Fruit fly (Drosophila melanogaster) whole organism, embryonic: ENCODE data around the gene CG6356.

Experiments used
- ATbp ChIP-seq: fragments of 200-800 bp; sonication (Bioruptor generic); optimal IDR thresholded peaks from 2 replicates; lab custom pipeline; 2017; ENCODE audit warnings: missing biosample characterization, mild to moderate bottlenecking, missing genetic modification characterization, missing genetic modification reagents
- Blimp-1 ChIP-seq: fragments of 200-800 bp; sonication (Bioruptor generic); optimal IDR thresholded peaks from 3 replicates; lab custom pipeline; 2018; ENCODE audit warnings: missing biosample characterization, missing genetic modification characterization, mild to moderate bottlenecking, moderate library complexity, missing genetic modification reagents
- CG11085 ChIP-seq: fragments of 200-800 bp; sonication (Bioruptor generic); IDR thresholded peaks from 2 replicates; pipeline ENCODE4 v1.3.6; 2022; ENCODE audit warnings: missing biosample characterization, missing genetic modification characterization
- CG12769 ChIP-seq: fragments of 200-800 bp; sonication (Bioruptor generic); optimal IDR thresholded peaks from 2 replicates; lab custom pipeline; 2019; ENCODE audit warnings: missing biosample characterization, mild to moderate bottlenecking, missing genetic modification characterization, moderate library complexity
- CG13296 ChIP-seq: fragments of 200-800 bp; sonication (Bioruptor generic); optimal IDR thresholded peaks from 3 replicates; lab custom pipeline; 2018; ENCODE audit warnings: missing biosample characterization, mild to moderate bottlenecking, missing genetic modification characterization
- CG14860 ChIP-seq: fragments of 200-800 bp; sonication (Bioruptor generic); IDR thresholded peaks from 3 replicates; pipeline ENCODE4 v1.3.6; 2022; ENCODE audit warnings: missing biosample characterization, missing genetic modification characterization; ENCODE audit not compliant: partially characterized antibody
- CG15269 ChIP-seq: fragments of 200-800 bp; sonication (Bioruptor generic); optimal IDR thresholded peaks from 2 replicates; lab custom pipeline; 2018; ENCODE audit warnings: missing biosample characterization, mild to moderate bottlenecking, missing genetic modification characterization, moderate library complexity
- CG17568 ChIP-seq: fragments of 200-800 bp; sonication (Bioruptor generic); optimal IDR thresholded peaks from 2 replicates; lab custom pipeline; 2018; ENCODE audit warnings: missing biosample characterization, mild to moderate bottlenecking, missing genetic modification characterization, moderate library complexity
- CG1832 ChIP-seq: fragments of 200-800 bp; sonication (Bioruptor generic); optimal IDR thresholded peaks from 2 replicates; lab custom pipeline; 2017; ENCODE audit warnings: missing biosample characterization, mild to moderate bottlenecking, missing genetic modification characterization, inconsistent platforms
- CG2889 ChIP-seq: fragments of 200-800 bp; sonication (Bioruptor generic); IDR thresholded peaks from 3 replicates; pipeline ENCODE4 v1.3.6; 2022; ENCODE audit warnings: missing biosample characterization, missing genetic modification characterization
- CG32532 ChIP-seq: fragments of 200-800 bp; sonication (Bioruptor generic); IDR thresholded peaks from 2 replicates; pipeline ENCODE4 v1.3.6; 2022; ENCODE audit warnings: missing biosample characterization, missing genetic modification characterization
- CG5180 ChIP-seq: fragments of 200-800 bp; sonication (Bioruptor generic); optimal IDR thresholded peaks from 3 replicates; lab custom pipeline; 2017; ENCODE audit warnings: missing biosample characterization, missing genetic modification characterization, mild to moderate bottlenecking, moderate library complexity, missing genetic modification reagents
- CG7357 ChIP-seq: fragments of 200-800 bp; sonication (Bioruptor generic); IDR thresholded peaks from 3 replicates; pipeline ENCODE4 v1.3.6; 2022; ENCODE audit warnings: missing biosample characterization, missing genetic modification characterization
- CG8924 ChIP-seq: fragments of 200-800 bp; optimal IDR thresholded peaks from 3 replicates; lab custom pipeline; 2019; ENCODE audit warnings: missing biosample characterization, mild to moderate bottlenecking, missing genetic modification characterization, moderate library complexity
- CkIIα-i1 ChIP-seq: fragments of 200-800 bp; sonication (Bioruptor generic); IDR thresholded peaks from 2 replicates; pipeline ENCODE4 v1.3.6; 2022; ENCODE audit warnings: missing biosample characterization, missing genetic modification characterization
- Drgx ChIP-seq: fragments of 200-800 bp; sonication (Bioruptor generic); IDR thresholded peaks from 2 replicates; pipeline ENCODE4 v1.3.6; 2022; ENCODE audit warnings: missing biosample characterization, missing genetic modification characterization
- ERR ChIP-seq: fragments of 200-800 bp; sonication (Bioruptor generic); optimal IDR thresholded peaks from 2 replicates; lab custom pipeline; 2016; ENCODE audit warnings: missing biosample characterization, missing genetic modification characterization
- GATAe ChIP-seq: fragments of 200-800 bp; sonication (Bioruptor generic); conservative IDR thresholded peaks from 2 replicates; pipeline ENCODE4 v1.3.6; 2022; ENCODE audit warnings: missing biosample characterization, missing genetic modification characterization
- Hr3 ChIP-seq: fragments of 200-800 bp; sonication (Bioruptor generic); optimal IDR thresholded peaks from 3 replicates; lab custom pipeline; 2016; ENCODE audit warnings: missing biosample characterization, missing genetic modification characterization
- Hr78 ChIP-seq, 2 experiments: fragments of 200-800 bp in 1 of 2; fragments of >200 bp in 1 of 2; sonication (Bioruptor generic) in 1 of 2; optimal IDR thresholded peaks; 2 replicates each; lab custom pipeline; 2017 to 2019; ENCODE audit warnings: missing biosample characterization in 2 of 2, missing genetic modification characterization in 2 of 2, mild to moderate bottlenecking in 1 of 2, moderate library complexity in 1 of 2
- Kr ChIP-seq: fragments of 200-800 bp; sonication (Bioruptor generic); optimal IDR thresholded peaks from 2 replicates; lab custom pipeline; 2017; ENCODE audit warnings: missing biosample characterization, mild to moderate bottlenecking, missing genetic modification characterization
- Meics ChIP-seq: fragments of 200-800 bp; sonication (Bioruptor generic); optimal IDR thresholded peaks from 2 replicates; lab custom pipeline; 2017; ENCODE audit warnings: missing biosample characterization, mild to moderate bottlenecking, missing genetic modification characterization
- Sry-β ChIP-seq: fragments of 200-800 bp; sonication (Bioruptor generic); optimal IDR thresholded peaks from 2 replicates; lab custom pipeline; 2018; ENCODE audit warnings: missing biosample characterization, mild to moderate bottlenecking, missing genetic modification characterization, moderate library complexity
- Vsx1 ChIP-seq: fragments of 200-800 bp; sonication (Bioruptor generic); optimal IDR thresholded peaks from 2 replicates; lab custom pipeline; 2017; ENCODE audit warnings: missing biosample characterization, mild to moderate bottlenecking, missing genetic modification characterization, missing genetic modification reagents
- ap ChIP-seq: fragments of 200-800 bp; sonication (Bioruptor generic); IDR thresholded peaks from 2 replicates; pipeline ENCODE4 v1.3.6; 2022; ENCODE audit warnings: missing biosample characterization, missing genetic modification characterization
- bab2 ChIP-seq: fragments of 200-800 bp; sonication (Bioruptor generic); optimal IDR thresholded peaks from 2 replicates; lab custom pipeline; 2016; ENCODE audit warnings: missing biosample characterization, missing genetic modification characterization
- caup ChIP-seq: fragments of 200-800 bp; sonication (Bioruptor generic); optimal IDR thresholded peaks from 3 replicates; lab custom pipeline; 2017; ENCODE audit warnings: missing biosample characterization, mild to moderate bottlenecking, missing genetic modification characterization, moderate library complexity; ENCODE audit not compliant: severe bottlenecking
- ci ChIP-seq: fragments of 200-800 bp; sonication (Bioruptor generic); IDR thresholded peaks from 3 replicates; pipeline ENCODE4 v1.3.6; 2022; ENCODE audit warnings: missing biosample characterization, missing genetic modification characterization
- corto ChIP-seq: fragments of 200-800 bp; sonication (Bioruptor generic); optimal IDR thresholded peaks from 2 replicates; lab custom pipeline; 2016; ENCODE audit warnings: missing biosample characterization, mild to moderate bottlenecking, missing genetic modification characterization, moderate library complexity
- exex ChIP-seq: fragments of 200-800 bp; sonication (Bioruptor generic); optimal IDR thresholded peaks from 4 replicates; lab custom pipeline; 2018; ENCODE audit warnings: missing biosample characterization, mild to moderate bottlenecking, missing genetic modification characterization, moderate library complexity
- gcm ChIP-seq: fragments of 200-800 bp; sonication (Bioruptor generic); optimal IDR thresholded peaks from 2 replicates; lab custom pipeline; 2019; ENCODE audit warnings: missing biosample characterization, mild to moderate bottlenecking, missing genetic modification characterization, moderate library complexity
- grn ChIP-seq: fragments of 200-800 bp; sonication (Bioruptor generic); optimal IDR thresholded peaks from 3 replicates; lab custom pipeline; 2017; ENCODE audit warnings: missing biosample characterization, missing genetic modification characterization
- ham ChIP-seq: fragments of 200-800 bp; sonication (Bioruptor generic); IDR thresholded peaks from 2 replicates; pipeline ENCODE4 v1.3.6; 2022; ENCODE audit warnings: missing biosample characterization, missing genetic modification characterization
- kah ChIP-seq: fragments of 200-800 bp; sonication (Bioruptor generic); optimal IDR thresholded peaks from 2 replicates; lab custom pipeline; 2018; ENCODE audit warnings: missing biosample characterization, mild to moderate bottlenecking, missing genetic modification characterization
- lab ChIP-seq: fragments of 200-800 bp; sonication (Bioruptor generic); optimal IDR thresholded peaks from 3 replicates; lab custom pipeline; 2017; ENCODE audit warnings: missing biosample characterization, missing genetic modification characterization, mild to moderate bottlenecking, moderate library complexity, missing genetic modification reagents
- mirr ChIP-seq: fragments of 200-800 bp; sonication (Bioruptor generic); optimal IDR thresholded peaks from 3 replicates; lab custom pipeline; 2018; ENCODE audit warnings: missing biosample characterization, mild to moderate bottlenecking, missing genetic modification characterization
- oc ChIP-seq: fragments of 200-800 bp; sonication (Bioruptor generic); optimal IDR thresholded peaks from 2 replicates; lab custom pipeline; 2018; ENCODE audit warnings: missing biosample characterization, mild to moderate bottlenecking, missing genetic modification characterization, moderate library complexity
- pros ChIP-seq: fragments of 200-800 bp; sonication (Bioruptor generic); optimal IDR thresholded peaks from 3 replicates; lab custom pipeline; 2019; ENCODE audit warnings: missing biosample characterization, mild to moderate bottlenecking, missing genetic modification characterization, moderate library complexity
- sd ChIP-seq: fragments of 200-800 bp; sonication (Bioruptor generic); optimal IDR thresholded peaks from 3 replicates; lab custom pipeline; 2018; ENCODE audit warnings: missing biosample characterization, mild to moderate bottlenecking, missing genetic modification characterization, moderate library complexity
- sisA ChIP-seq: fragments of 200-800 bp; sonication (Bioruptor generic); IDR thresholded peaks from 2 replicates; pipeline ENCODE4 v1.3.6; 2022; ENCODE audit warnings: missing biosample characterization, missing genetic modification characterization
- slou ChIP-seq: fragments of 200-800 bp; sonication (Bioruptor generic); optimal IDR thresholded peaks from 3 replicates; lab custom pipeline; 2016; ENCODE audit warnings: missing biosample characterization, missing genetic modification characterization
- sob ChIP-seq: fragments of 200-800 bp; sonication (Bioruptor generic); IDR thresholded peaks from 2 replicates; pipeline ENCODE4 v1.3.6; 2022; ENCODE audit warnings: missing biosample characterization, missing genetic modification characterization
- sr ChIP-seq: fragments of 200-800 bp; sonication (Bioruptor generic); IDR thresholded peaks from 3 replicates; pipeline ENCODE4 v1.3.6; 2022; ENCODE audit warnings: missing biosample characterization, missing genetic modification characterization
- sug ChIP-seq: fragments of 200-800 bp; optimal IDR thresholded peaks from 2 replicates; lab custom pipeline; 2019; ENCODE audit warnings: missing biosample characterization, mild to moderate bottlenecking, missing genetic modification characterization, moderate library complexity
- tio ChIP-seq: fragments of 200-800 bp; sonication (Bioruptor generic); optimal IDR thresholded peaks from 2 replicates; lab custom pipeline; 2017; ENCODE audit warnings: missing biosample characterization, missing genetic modification characterization, inconsistent platforms
- twi ChIP-seq: fragments of 200-800 bp; optimal IDR thresholded peaks from 2 replicates; lab custom pipeline; 2019; ENCODE audit warnings: missing biosample characterization, mild to moderate bottlenecking, missing genetic modification characterization, moderate library complexity
- wek ChIP-seq: fragments of 200-800 bp; sonication (Bioruptor generic); optimal IDR thresholded peaks from 3 replicates; lab custom pipeline; 2018; ENCODE audit warnings: missing biosample characterization, mild to moderate bottlenecking, missing genetic modification characterization, moderate library complexity
- yki ChIP-seq: fragments of >200 bp; optimal IDR thresholded peaks from 3 replicates; lab custom pipeline; 2018

Gene CG6356

DNA sequence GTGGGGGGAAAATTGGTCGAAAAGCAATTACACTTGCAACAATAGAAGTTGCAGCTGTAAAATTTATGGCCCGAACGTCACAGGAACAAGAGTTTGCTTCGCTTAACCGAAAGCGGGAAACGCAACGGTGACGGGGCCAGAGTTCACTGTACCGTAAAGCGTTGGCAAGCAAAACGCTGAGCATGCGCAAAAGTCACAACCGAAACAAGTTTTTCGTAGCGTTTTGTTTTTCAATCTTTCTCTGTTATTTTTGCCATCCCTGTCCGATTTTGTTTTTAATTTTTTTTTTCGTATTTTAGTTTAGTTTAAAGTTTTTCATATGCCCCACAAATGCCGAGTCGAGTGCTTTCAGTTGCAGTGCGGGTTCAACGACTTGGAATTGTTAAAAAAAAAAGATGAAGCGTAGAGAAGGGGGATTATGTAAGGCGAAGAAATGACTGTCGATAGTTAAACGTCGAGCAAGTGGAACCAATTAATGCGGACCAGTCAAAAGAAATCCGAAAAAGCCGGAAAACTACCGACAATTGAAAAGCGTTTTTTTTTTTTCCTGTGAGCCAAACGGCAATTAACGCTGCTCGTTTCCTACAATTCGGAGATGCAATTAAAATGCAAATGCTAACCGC is 16.1 kb upstream of the CG6356 start (continued):
- TF ChIP-seq CG11085 (GFP tag; lab: Robert Waterston, UW) (no peak), slou (GFP tag; lab: Kevin White, UChicago) (no peak), Sry-β (GFP tag; lab: Kevin White, UChicago) (no peak), CG8924 (tag; lab: Kevin White, UChicago) (no peak), CG1832 (GFP tag; lab: Kevin White, UChicago) (no peak), ERR (no peak), Drgx (GFP tag; lab: Robert Waterston, UW) (no peak), oc (tag; lab: Kevin White, UChicago) (no peak), Kr (GFP tag; lab: Kevin White, UChicago) (no peak), CG14860 (GFP tag; lab: Robert Waterston, UW) (no peak), kah (GFP tag; lab: Kevin White, UChicago) (no peak), sob (GFP tag; lab: Robert Waterston, UW) (0 out of 2 replicates have a peak, but pooled peaks have one; percentile 24), Hr3 (GFP tag; lab: Kevin White, UChicago) (no peak), pros (no peak), Meics (GFP tag; lab: Kevin White, UChicago) (no peak), CG17568 (GFP tag; lab: Kevin White, UChicago) (no peak), sisA (GFP tag; lab: Robert Waterston, UW) (no peak), Blimp-1 (GFP tag; lab: Kevin White, UChicago) (no peak), Vsx1 (GFP tag; lab: Kevin White, UChicago) (no peak), yki (no peak), corto (no peak), ap (GFP tag; lab: Robert Waterston, UW) (no peak), bab2 (GFP tag; lab: Kevin White, UChicago) (no peak), CkIIα-i1 (GFP tag; lab: Robert Waterston, UW) (no peak), CG7357 (no peak), CG32532 (peak; percentile 20; the same call in 1 of the 2 replicates), mirr (no peak)
- TF ChIP-seq, all 482 proteins: peak for 10

DNA sequence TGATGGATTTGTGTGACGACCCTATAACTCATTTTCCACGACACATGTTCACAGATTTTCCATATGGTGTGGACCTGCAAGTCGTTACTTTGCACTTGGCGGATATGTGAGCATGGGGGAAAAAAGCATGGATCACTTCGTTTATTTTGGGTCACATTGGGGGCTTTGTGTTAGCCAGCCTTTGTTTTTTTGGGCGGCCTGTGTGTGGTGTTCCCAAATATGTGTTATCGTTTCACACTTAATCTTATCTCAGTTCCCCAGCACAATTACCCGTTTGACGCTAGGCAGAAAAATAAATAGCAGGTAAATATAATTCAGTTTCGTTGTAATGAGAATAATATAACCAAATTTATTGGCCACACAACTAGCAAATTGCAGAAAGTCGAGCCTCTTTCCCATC is 15.5 kb upstream of the CG6356 start:
- TF ChIP-seq sr (GFP tag; lab: Robert Waterston, UW): no peak
- TF ChIP-seq exex (tag; lab: Kevin White, UChicago): peak; percentile 85
- TF ChIP-seq twi (tag; lab: Kevin White, UChicago): peak; percentile 99
- TF ChIP-seq wek (GFP tag; lab: Kevin White, UChicago): peak; percentile 40
- peak; percentile 51 for TF ChIP-seq sd (tag; lab: Kevin White, UChicago)
- TF ChIP-seq lab (GFP tag; lab: Kevin White, UChicago): peak; percentile 50
- TF ChIP-seq CG5180 (GFP tag; lab: Kevin White, UChicago): no peak
- TF ChIP-seq Hr78 (GFP tag; optimal IDR thresholded peaks at IDR 0.05; lab: Kevin White, UChicago): peak in 1 of 2 experiments; percentile 1
- no peak for TF ChIP-seq tio (GFP tag; lab: Kevin White, UChicago)
- TF ChIP-seq grn: peak; percentile 31
- TF ChIP-seq GATAe (GFP tag; lab: Robert Waterston, UW): peak; percentile 47; the same call in 1 of the 2 replicates
- peak; percentile 61; the same call in 1 of the 3 replicates for TF ChIP-seq ci (GFP tag; lab: Robert Waterston, UW)
- peak; percentile 5 for TF ChIP-seq ATbp (GFP tag; lab: Kevin White, UChicago)
- TF ChIP-seq ham (GFP tag; lab: Robert Waterston, UW): no peak
- peak; percentile 17 for TF ChIP-seq CG13296
- TF ChIP-seq CG15269 (tag; lab: Kevin White, UChicago): peak; percentile 1
- peak; percentile 54 for TF ChIP-seq sug
- TF ChIP-seq mirr: peak; percentile 37
- peak; percentile 5 for TF ChIP-seq caup (GFP tag; lab: Kevin White, UChicago)
- no peak for TF ChIP-seq gcm (GFP tag; lab: Kevin White, UChicago)
- TF ChIP-seq CG2889: no peak
- peak; percentile 13 for TF ChIP-seq CG12769 (tag; lab: Kevin White, UChicago)
